Worm (Caenorhabditis elegans) whole organism, L1 larva: ENCODE measurements around the gene unc-47.
"Not testable (repeated sequence)": the region's sequence is repeated elsewhere in the genome, so short reads cannot be mapped to it uniquely, and the experiment has no call there.

Source experiments
- C16A3.4 ChIP-seq: fragments of 150-350 bp; optimal IDR thresholded peaks from 2 replicates; lab custom pipeline; 2014; ENCODE audit warnings: missing biosample characterization, missing genetic modification characterization
- F16B12.6 ChIP-seq: fragments of 150-350 bp; optimal IDR thresholded peaks from 2 replicates; lab custom pipeline; 2014; ENCODE audit warnings: missing biosample characterization, missing genetic modification characterization
- aha-1 ChIP-seq: fragments of 150-350 bp; optimal IDR thresholded peaks from 2 replicates; lab custom pipeline; 2014; ENCODE audit warnings: missing biosample characterization, missing genetic modification characterization
- alr-1 ChIP-seq: fragments of 200-800 bp; sonication (Bioruptor generic); optimal IDR thresholded peaks from 2 replicates; lab custom pipeline; 2018; ENCODE audit warnings: borderline replicate concordance, mild to moderate bottlenecking, missing genetic modification characterization, missing compliant biosample characterization
- ceh-63 ChIP-seq: fragments of 200-800 bp; sonication (Bioruptor generic); optimal IDR thresholded peaks from 2 replicates; lab custom pipeline; 2018; ENCODE audit warnings: mild to moderate bottlenecking, missing genetic modification characterization, missing compliant biosample characterization
- ceh-82 ChIP-seq, 3 experiments: fragments of 150-350 bp in 1 of 3; sonication (generic microtip) in 2 of 3; optimal IDR thresholded peaks; 2 replicates each; lab custom pipeline; 2014 to 2017; ENCODE audit warnings: missing biosample characterization in 3 of 3, missing genetic modification characterization in 3 of 3
- dpl-1 ChIP-seq, 3 experiments: fragments of 150-350 bp in 2 of 3; sonication (generic microtip) in 1 of 3; optimal IDR thresholded peaks; 2 replicates each; lab custom pipeline; 2014 to 2017; ENCODE audit warnings: missing biosample characterization in 3 of 3, missing genetic modification characterization in 3 of 3, missing genetic modification reagents in 3 of 3
- dsc-1 ChIP-seq: sonication (generic microtip); optimal IDR thresholded peaks from 2 replicates; lab custom pipeline; 2016; ENCODE audit warnings: mild to moderate bottlenecking, missing genetic modification characterization, missing compliant biosample characterization
- efl-1 ChIP-seq, 4 experiments: fragments of 150-350 bp; optimal IDR thresholded peaks in 3 of 4; peaks in 1 of 4; 1 replicate in 1 of 4; 2 replicates in 3 of 4; lab custom pipeline; 2014; ENCODE audit warnings: missing biosample characterization in 2 of 4, missing genetic modification characterization in 2 of 4, missing genetic modification reagents in 2 of 4
- efl-3 ChIP-seq: fragments of 200-800 bp; sonication (Bioruptor generic); optimal IDR thresholded peaks from 2 replicates; lab custom pipeline; 2018; ENCODE audit warnings: mild to moderate bottlenecking, missing genetic modification characterization, missing compliant biosample characterization
- egl-27 ChIP-seq, 2 experiments: fragments of 150-350 bp in 1 of 2; sonication (generic microtip); optimal IDR thresholded peaks; 3 replicates each; lab custom pipeline; 2017 to 2018; ENCODE audit warnings: missing biosample characterization in 2 of 2, missing genetic modification characterization in 2 of 2, missing genetic modification reagents in 2 of 2
- grh-1 ChIP-seq: fragments of 200-800 bp; sonication (Bioruptor generic); IDR thresholded peaks from 2 replicates; pipeline ENCODE4 v1.3.6; 2022; ENCODE audit warnings: missing genetic modification reagents, missing genetic modification characterization, missing compliant biosample characterization
- hlh-17 ChIP-seq: fragments of 200-800 bp; sonication (Bioruptor generic); optimal IDR thresholded peaks from 2 replicates; lab custom pipeline; 2018; ENCODE audit warnings: missing genetic modification characterization, mild to moderate bottlenecking, missing compliant biosample characterization, moderate library complexity, borderline replicate concordance
- hpl-2 ChIP-seq: fragments of 150-350 bp; optimal IDR thresholded peaks from 2 replicates; lab custom pipeline; 2014; ENCODE audit warnings: missing biosample characterization, missing genetic modification reagents, missing genetic modification characterization
- isw-1 ChIP-seq: fragments of 200-800 bp; sonication (Bioruptor generic); IDR thresholded peaks from 2 replicates; pipeline ENCODE4 v1.3.6; 2022; ENCODE audit warnings: missing genetic modification characterization, missing compliant biosample characterization
- lin-13 ChIP-seq: fragments of 150-350 bp; optimal IDR thresholded peaks from 2 replicates; lab custom pipeline; 2014; ENCODE audit warnings: missing biosample characterization, missing genetic modification reagents, missing genetic modification characterization
- lin-15B ChIP-seq: fragments of 150-350 bp; sonication (generic microtip); optimal IDR thresholded peaks from 3 replicates; lab custom pipeline; 2014; ENCODE audit warnings: missing biosample characterization, missing genetic modification characterization
- lin-35 ChIP-seq, 2 experiments: fragments of 150-350 bp; optimal IDR thresholded peaks; 2 replicates each; lab custom pipeline; 2014; ENCODE audit warnings: missing biosample characterization in 2 of 2, missing genetic modification characterization in 2 of 2, missing genetic modification reagents in 2 of 2
- lir-3 ChIP-seq: sonication (generic microtip); optimal IDR thresholded peaks from 2 replicates; lab custom pipeline; 2016; ENCODE audit warnings: mild to moderate bottlenecking, missing genetic modification characterization, moderate library complexity, missing compliant biosample characterization; ENCODE audit not compliant: poor library complexity
- lsy-2 ChIP-seq, 2 experiments: fragments of 150-350 bp; optimal IDR thresholded peaks; 2 replicates each; lab custom pipeline; 2014; ENCODE audit warnings: missing biosample characterization in 2 of 2, missing genetic modification characterization in 2 of 2
- nhr-20 ChIP-seq: sonication (generic microtip); optimal IDR thresholded peaks from 2 replicates; lab custom pipeline; 2016; ENCODE audit warnings: mild to moderate bottlenecking, missing genetic modification characterization, missing compliant biosample characterization
- nhr-237 ChIP-seq: fragments of 150-350 bp; optimal IDR thresholded peaks from 2 replicates; lab custom pipeline; 2014; ENCODE audit warnings: missing biosample characterization, missing genetic modification characterization
- nhr-28 ChIP-seq: fragments of 150-350 bp; optimal IDR thresholded peaks from 2 replicates; lab custom pipeline; 2014; ENCODE audit warnings: missing biosample characterization, missing genetic modification characterization
- nhr-47 ChIP-seq: sonication (generic microtip); optimal IDR thresholded peaks from 2 replicates; lab custom pipeline; 2016; ENCODE audit warnings: mild to moderate bottlenecking, missing genetic modification characterization, moderate library complexity, missing compliant biosample characterization
- nhr-84 ChIP-seq: sonication (generic microtip); optimal IDR thresholded peaks from 2 replicates; lab custom pipeline; 2017; ENCODE audit warnings: missing biosample characterization, missing genetic modification characterization
- nhr-85 ChIP-seq: sonication (generic microtip); peaks from one replicate; lab custom pipeline; 2016; ENCODE audit warnings: missing genetic modification characterization, inconsistent platforms, missing compliant biosample characterization
- nhr-90 ChIP-seq: sonication (generic microtip); optimal IDR thresholded peaks from 2 replicates; lab custom pipeline; 2016; ENCODE audit warnings: mild to moderate bottlenecking, missing genetic modification characterization, missing compliant biosample characterization; ENCODE audit not compliant: poor library complexity
- pag-3 ChIP-seq: sonication (generic microtip); optimal IDR thresholded peaks from 2 replicates; lab custom pipeline; 2017; ENCODE audit warnings: missing genetic modification characterization, mild to moderate bottlenecking, missing compliant biosample characterization, antibody characterized with exemption, borderline replicate concordance; ENCODE audit not compliant: insufficient read depth
- pqm-1 ChIP-seq: sonication (generic microtip); optimal IDR thresholded peaks from 3 replicates; lab custom pipeline; 2017; ENCODE audit warnings: missing biosample characterization, missing genetic modification characterization
- skn-1 ChIP-seq: fragments of 150-350 bp; optimal IDR thresholded peaks from 2 replicates; lab custom pipeline; 2014; ENCODE audit warnings: missing biosample characterization, missing genetic modification characterization
- snpc-4 ChIP-seq: fragments of 150-350 bp; optimal IDR thresholded peaks from 2 replicates; lab custom pipeline; 2014; ENCODE audit warnings: missing biosample characterization, missing genetic modification characterization
- snu-23 ChIP-seq: sonication (generic microtip); optimal IDR thresholded peaks from 2 replicates; lab custom pipeline; 2016; ENCODE audit warnings: missing genetic modification characterization, missing compliant biosample characterization
- sup-37 ChIP-seq: fragments of 200-800 bp; sonication (Bioruptor generic); optimal IDR thresholded peaks from 2 replicates; lab custom pipeline; 2018; ENCODE audit warnings: mild to moderate bottlenecking, missing genetic modification characterization, missing compliant biosample characterization
- swsn-7 ChIP-seq: sonication (generic microtip); optimal IDR thresholded peaks from 2 replicates; lab custom pipeline; 2016; ENCODE audit warnings: missing genetic modification characterization, missing compliant biosample characterization
- unc-130 ChIP-seq: fragments of 150-350 bp; optimal IDR thresholded peaks from 2 replicates; lab custom pipeline; 2017; ENCODE audit warnings: missing biosample characterization, missing genetic modification characterization, inconsistent platforms
- unc-30 ChIP-seq: sonication (generic microtip); optimal IDR thresholded peaks from 2 replicates; lab custom pipeline; 2017; ENCODE audit warnings: missing biosample characterization, missing genetic modification characterization
- unc-62 ChIP-seq: fragments of 150-350 bp; optimal IDR thresholded peaks from 2 replicates; lab custom pipeline; 2014; ENCODE audit warnings: missing biosample characterization, missing genetic modification reagents, missing genetic modification characterization
- vab-15 ChIP-seq: sonication (generic microtip); optimal IDR thresholded peaks from 2 replicates; lab custom pipeline; 2017; ENCODE audit warnings: missing genotype, mild to moderate bottlenecking, missing genetic modification characterization, missing compliant biosample characterization
- xbp-1 ChIP-seq: sonication (generic microtip); optimal IDR thresholded peaks from 2 replicates; lab custom pipeline; 2016; ENCODE audit warnings: missing genetic modification characterization, missing compliant biosample characterization
- zag-1 ChIP-seq: fragments of 150-350 bp; optimal IDR thresholded peaks from 2 replicates; lab custom pipeline; 2014; ENCODE audit warnings: missing biosample characterization, missing genetic modification characterization
- zip-4 ChIP-seq: fragments of 200-800 bp; sonication (Bioruptor generic); optimal IDR thresholded peaks from 2 replicates; lab custom pipeline; 2018; ENCODE audit warnings: mild to moderate bottlenecking, missing genetic modification characterization, moderate library complexity, missing compliant biosample characterization
- ztf-4 ChIP-seq: fragments of 150-350 bp; optimal IDR thresholded peaks from 2 replicates; lab custom pipeline; 2014; ENCODE audit warnings: missing biosample characterization, missing genetic modification characterization

Gene unc-47

ce11 chrIII:10186160-10186559, at the start of gene unc-47:
Gene unc-47 (minus strand): TSS chrIII:10186260.
- TF ChIP-seq ceh-63 (no peak), snu-23 (GFP tag; lab: Kevin White, UChicago) (no peak), nhr-47 (tag; lab: Kevin White, UChicago) (no peak), zip-4 (GFP tag; lab: Kevin White, UChicago) (no peak), unc-62 (GFP tag; lab: Kevin White, UChicago) (no peak), C16A3.4 (tag; lab: Kevin White, UChicago) (no peak), unc-130 (tag; lab: Kevin White, UChicago) (no peak)

DNA sequence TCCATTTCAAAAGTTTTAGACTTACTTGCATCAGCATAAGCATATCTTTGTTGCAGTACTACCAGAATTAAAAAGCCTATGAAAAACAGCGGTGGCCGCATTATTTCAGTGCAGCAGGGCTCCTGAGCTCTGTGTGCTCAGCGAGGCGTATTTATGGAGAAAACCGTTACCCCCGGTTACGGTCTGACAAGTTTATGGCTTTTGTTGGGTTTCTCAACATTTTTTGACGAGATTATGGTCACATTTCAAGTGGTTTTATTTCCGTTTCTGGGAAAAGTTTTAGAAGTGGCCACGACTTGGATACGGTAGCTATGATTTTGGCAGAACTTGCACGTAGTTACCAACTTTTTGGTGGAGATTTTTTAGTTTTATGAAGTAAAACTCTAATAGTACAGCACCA, 47.9 kb upstream of the unc-47 start, which contains the start of gene paml-1:
TSS of gene paml-1 (minus strand) at position 101 of the 400 bp plus-strand sequence.
- TF ChIP-seq alr-1 (no peak), F16B12.6 (no peak), efl-3 (GFP tag; lab: Kevin White, UChicago) (no peak), nhr-85 (peak; percentile 40)

DNA sequence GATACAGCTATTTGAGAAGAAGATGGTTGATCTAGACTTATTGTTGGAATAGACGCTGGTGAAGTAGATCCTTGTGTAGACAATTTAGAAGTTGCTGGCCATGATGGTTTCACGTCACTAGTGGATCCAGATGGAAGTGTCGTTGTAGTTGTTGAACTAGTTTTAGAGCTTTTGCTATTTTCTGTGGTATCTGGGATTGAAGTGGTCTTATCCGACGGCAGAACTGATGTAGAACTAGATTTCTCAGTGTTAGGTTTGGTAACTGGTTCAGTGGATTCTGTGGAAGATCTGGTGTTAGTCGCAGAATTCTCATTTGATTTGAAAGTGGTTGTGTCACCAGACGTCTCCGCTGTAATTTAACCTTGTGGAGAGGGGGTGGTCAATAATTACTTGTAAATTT, 45.6 kb upstream of the unc-47 start:
- TF ChIP-seq lin-15B (tag; lab: Kevin White, UChicago), result no peak
- TF ChIP-seq ceh-82 (tag; optimal IDR thresholded peaks at IDR 0.05; lab: Kevin White, UChicago), result no peak
- TF ChIP-seq C16A3.4 (tag; lab: Kevin White, UChicago), result no peak
- no peak for TF ChIP-seq lin-13 (GFP tag; lab: Kevin White, UChicago)
- no peak for TF ChIP-seq hpl-2 (GFP tag; lab: Kevin White, UChicago)
- no peak for TF ChIP-seq lsy-2 (tag; optimal IDR thresholded peaks at IDR 0.05; lab: Kevin White, UChicago)
- TF ChIP-seq nhr-84 (tag; lab: Kevin White, UChicago), result no peak
- TF ChIP-seq lin-35 (GFP tag; optimal IDR thresholded peaks at IDR 0.05; lab: Kevin White, UChicago), result no peak
- TF ChIP-seq skn-1 (tag; lab: Kevin White, UChicago), result no peak
- TF ChIP-seq swsn-7 (tag; lab: Kevin White, UChicago), result no peak
- TF ChIP-seq egl-27 (tag; optimal IDR thresholded peaks at IDR 0.05; lab: Kevin White, UChicago), result no peak
- TF ChIP-seq xbp-1 (tag; lab: Kevin White, UChicago), result no peak
- TF ChIP-seq unc-30 (tag; lab: Kevin White, UChicago), result no peak
- no peak for TF ChIP-seq nhr-237

DNA sequence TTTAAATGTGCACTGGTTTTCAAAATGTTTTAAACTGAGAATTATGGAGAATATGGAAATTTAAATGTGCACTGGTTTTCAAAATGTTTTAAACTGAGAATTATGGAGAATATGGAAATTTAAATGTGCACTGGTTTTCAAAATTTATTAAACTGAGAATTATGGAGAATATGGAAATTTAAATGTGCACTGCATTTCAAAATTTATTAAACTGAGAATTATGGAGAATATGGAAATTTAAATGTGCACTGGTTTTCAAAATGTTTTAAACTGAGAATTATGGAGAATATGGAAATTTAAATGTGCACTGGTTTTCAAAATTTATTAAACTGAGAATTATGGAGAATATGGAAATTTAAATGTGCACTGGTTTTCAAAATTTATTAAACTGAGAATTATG, 39.0 kb upstream of the unc-47 start:
- TF ChIP-seq lir-3 (tag; lab: Kevin White, UChicago), result peak; percentile 79
- peak; percentile 47 for TF ChIP-seq nhr-28 (tag; lab: Kevin White, UChicago)

DNA sequence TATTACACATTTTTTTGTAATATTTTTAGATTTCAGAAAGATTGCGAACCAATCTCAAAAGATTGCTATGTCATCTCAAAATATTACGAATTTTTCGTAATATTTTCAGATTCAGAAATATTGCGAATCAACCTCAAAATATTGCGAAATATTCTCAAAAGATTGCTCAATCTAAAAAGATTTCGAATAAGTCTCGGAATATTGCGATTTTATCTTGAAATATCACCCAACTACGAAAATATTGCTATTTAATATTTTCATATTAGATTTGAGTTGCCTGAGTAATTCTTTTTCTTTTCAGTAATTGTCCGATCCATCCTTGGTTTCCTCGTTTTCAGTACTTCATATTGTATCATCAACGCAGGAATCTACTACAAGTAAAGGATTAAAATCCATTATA, 35.8 kb upstream of the unc-47 start, which contains the start of gene Y70G10A.4:
TSS of gene Y70G10A.4 (plus strand) at position 301 of the 400 bp plus-strand sequence.
- not testable (repeated sequence) for TF ChIP-seq aha-1, snpc-4, ceh-63

DNA sequence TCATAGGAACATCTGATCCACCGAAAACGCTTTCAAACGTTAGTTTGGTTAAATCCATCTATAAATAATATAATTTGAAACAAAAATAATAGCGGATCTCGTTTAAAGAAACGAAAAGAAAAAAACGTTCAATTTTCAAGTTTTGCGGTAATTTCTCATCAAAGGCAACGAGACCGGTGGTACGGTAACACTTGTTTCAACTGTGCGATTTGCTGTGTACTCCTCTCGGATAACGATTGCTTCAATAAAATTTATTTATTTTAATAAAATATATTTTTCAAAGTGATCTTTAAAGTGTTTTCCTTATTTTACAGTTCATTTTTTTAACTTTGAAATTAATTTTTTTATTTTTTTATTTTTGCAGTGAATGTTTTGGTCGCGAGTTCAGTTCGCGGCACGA, 32.5 kb upstream of the unc-47 start, which contains the start of the genes rde-4 and cox-14:
TSS of gene rde-4 (minus strand) at position 60 of the 400 bp plus-strand sequence.
TSS of gene cox-14 (plus strand) at position 356 of the 400 bp plus-strand sequence.
- TF ChIP-seq sup-37 (GFP tag; lab: Kevin White, UChicago), result no peak
- no peak for TF ChIP-seq pag-3 (tag; lab: Kevin White, UChicago)
- peak; percentile 84 to 93 (median 87) for TF ChIP-seq dpl-1 (GFP tag; optimal IDR thresholded peaks at IDR 0.05; lab: Kevin White, UChicago)
- peak; percentile 77 for TF ChIP-seq nhr-90 (tag; lab: Kevin White, UChicago)
- peak; percentile 78 for TF ChIP-seq dsc-1 (tag; lab: Kevin White, UChicago)
- TF ChIP-seq skn-1 (tag; lab: Kevin White, UChicago), result peak; percentile 92
- peak; percentile 38 for TF ChIP-seq nhr-237
- TF ChIP-seq C16A3.4 (tag; lab: Kevin White, UChicago), result peak; percentile 81
- TF ChIP-seq isw-1 (GFP tag; lab: Robert Waterston, UW), result no peak
- no peak for TF ChIP-seq pqm-1 (tag; lab: Kevin White, UChicago)
- peak; percentile 88 for TF ChIP-seq nhr-47 (tag; lab: Kevin White, UChicago)
- peak; percentile 87 for TF ChIP-seq snu-23 (GFP tag; lab: Kevin White, UChicago)
- TF ChIP-seq vab-15 (tag; lab: Kevin White, UChicago), result no peak
- TF ChIP-seq grh-1 (GFP tag; lab: Robert Waterston, UW), result no peak
- peak; percentile 89 for TF ChIP-seq nhr-85
- TF ChIP-seq efl-1 (optimal IDR thresholded peaks at IDR 0.05; lab: Kevin White, UChicago), result peak; percentile 82 to 90
- peak; percentile 90 to 98 for TF ChIP-seq efl-1 (GFP tag; optimal IDR thresholded peaks at IDR 0.05 in 1 of 2; lab: Kevin White, UChicago)
- no peak for TF ChIP-seq hlh-17 (GFP tag; lab: Kevin White, UChicago)
- TF ChIP-seq ztf-4 (tag; lab: Kevin White, UChicago), result peak; percentile 40
- TF ChIP-seq nhr-20 (tag; lab: Kevin White, UChicago), result peak; percentile 82
- peak; percentile 51 for TF ChIP-seq lir-3 (tag; lab: Kevin White, UChicago)
- no peak for TF ChIP-seq zag-1 (tag; lab: Kevin White, UChicago)
